Worm (Caenorhabditis elegans) whole organism, late embryonic: ENCODE data around the gene slc-28.1.
A peak's percentile ranks its signal among the peaks of the same experiment; 100 is the strongest.

Source experiments
- C38D4.7 ChIP-seq: fragments of 200-800 bp; sonication (Bioruptor generic); optimal IDR thresholded peaks from 2 replicates; lab custom pipeline; 2018; ENCODE audit warnings: mild to moderate bottlenecking, missing genetic modification characterization, moderate library complexity, missing compliant biosample characterization
- K02D7.2 ChIP-seq: sonication (generic microtip); optimal IDR thresholded peaks from 2 replicates; lab custom pipeline; 2017; ENCODE audit warnings: mild to moderate bottlenecking, missing genetic modification characterization, missing compliant biosample characterization
- Y22D7AL.16 ChIP-seq: sonication (generic microtip); optimal IDR thresholded peaks from 2 replicates; lab custom pipeline; 2016; ENCODE audit warnings: missing genetic modification characterization, missing compliant biosample characterization
- ahr-1 ChIP-seq: sonication (generic microtip); optimal IDR thresholded peaks from 2 replicates; lab custom pipeline; 2016; ENCODE audit warnings: missing genetic modification characterization, missing compliant biosample characterization
- ceh-19 ChIP-seq: fragments of 200-800 bp; sonication (Bioruptor generic); optimal IDR thresholded peaks from 2 replicates; lab custom pipeline; 2018; ENCODE audit warnings: mild to moderate bottlenecking, missing genetic modification characterization, missing compliant biosample characterization
- ceh-2 ChIP-seq: sonication (generic microtip); optimal IDR thresholded peaks from 2 replicates; lab custom pipeline; 2016; ENCODE audit warnings: missing genotype, missing genetic modification characterization, missing compliant biosample characterization
- ceh-22 ChIP-seq: sonication (generic microtip); optimal IDR thresholded peaks from 2 replicates; lab custom pipeline; 2017; ENCODE audit warnings: missing biosample characterization, missing genetic modification characterization
- ceh-24 ChIP-seq: sonication (generic microtip); optimal IDR thresholded peaks from 2 replicates; lab custom pipeline; 2016; ENCODE audit warnings: mild to moderate bottlenecking, missing genetic modification characterization, missing compliant biosample characterization
- ceh-48 ChIP-seq: sonication (generic microtip); optimal IDR thresholded peaks from 2 replicates; lab custom pipeline; 2016; ENCODE audit warnings: missing genetic modification characterization, inconsistent platforms, missing compliant biosample characterization
- ceh-6 ChIP-seq: fragments of 200-800 bp; sonication (Bioruptor generic); optimal IDR thresholded peaks from 2 replicates; lab custom pipeline; 2018; ENCODE audit warnings: mild to moderate bottlenecking, missing genetic modification characterization, missing compliant biosample characterization
- che-1 ChIP-seq: sonication (generic microtip); optimal IDR thresholded peaks from 2 replicates; lab custom pipeline; 2016; ENCODE audit warnings: mild to moderate bottlenecking, missing genetic modification characterization, missing compliant biosample characterization
- dmd-4 ChIP-seq: sonication (generic microtip); optimal IDR thresholded peaks from 2 replicates; lab custom pipeline; 2016; ENCODE audit warnings: borderline replicate concordance, missing genetic modification characterization, missing compliant biosample characterization
- dve-1 ChIP-seq: sonication (generic microtip); optimal IDR thresholded peaks from 2 replicates; lab custom pipeline; 2017; ENCODE audit warnings: antibody characterized with exemption, mild to moderate bottlenecking, missing genetic modification characterization, missing compliant biosample characterization
- elt-2 ChIP-seq: sonication (generic microtip); optimal IDR thresholded peaks from 2 replicates; lab custom pipeline; 2016; ENCODE audit warnings: missing genetic modification reagents, missing genetic modification characterization, missing compliant biosample characterization
- eyg-1 ChIP-seq: sonication (generic microtip); optimal IDR thresholded peaks from 2 replicates; lab custom pipeline; 2016; ENCODE audit warnings: missing genotype, missing genetic modification characterization, missing compliant biosample characterization
- fax-1 ChIP-seq: sonication (generic microtip); optimal IDR thresholded peaks from 2 replicates; lab custom pipeline; 2016; ENCODE audit warnings: missing genotype, missing genetic modification characterization, missing compliant biosample characterization
- gmeb-2 ChIP-seq: sonication (generic microtip); optimal IDR thresholded peaks from 2 replicates; lab custom pipeline; 2016; ENCODE audit warnings: missing genetic modification characterization, inconsistent platforms, missing compliant biosample characterization
- hlh-13 ChIP-seq: fragments of 200-800 bp; sonication (Bioruptor generic); optimal IDR thresholded peaks from 2 replicates; lab custom pipeline; 2018; ENCODE audit warnings: mild to moderate bottlenecking, missing genetic modification characterization, missing compliant biosample characterization
- hlh-15 ChIP-seq: sonication (generic microtip); optimal IDR thresholded peaks from 2 replicates; lab custom pipeline; 2016; ENCODE audit warnings: missing genetic modification characterization, missing compliant biosample characterization
- madf-2 ChIP-seq: sonication (generic microtip); optimal IDR thresholded peaks from 2 replicates; lab custom pipeline; 2017; ENCODE audit warnings: missing genetic modification characterization, missing compliant biosample characterization
- mec-3 ChIP-seq: sonication (generic microtip); optimal IDR thresholded peaks from 2 replicates; lab custom pipeline; 2016; ENCODE audit warnings: borderline replicate concordance, missing genetic modification characterization, missing compliant biosample characterization
- nfya-1 ChIP-seq: sonication (generic microtip); optimal IDR thresholded peaks from 2 replicates; lab custom pipeline; 2017; ENCODE audit warnings: missing genetic modification characterization, mild to moderate bottlenecking, missing compliant biosample characterization, antibody characterized with exemption, moderate library complexity
- odd-2 ChIP-seq: sonication (generic microtip); optimal IDR thresholded peaks from 2 replicates; lab custom pipeline; 2017; ENCODE audit warnings: antibody characterized with exemption, mild to moderate bottlenecking, missing genetic modification characterization, missing compliant biosample characterization
- pag-3 ChIP-seq: sonication (generic microtip); optimal IDR thresholded peaks from 2 replicates; lab custom pipeline; 2016; ENCODE audit warnings: missing compliant biosample characterization, missing genetic modification characterization, borderline replicate concordance
- pat-9 ChIP-seq: fragments of 200-800 bp; sonication (Bioruptor generic); optimal IDR thresholded peaks from 2 replicates; lab custom pipeline; 2018; ENCODE audit warnings: mild to moderate bottlenecking, missing genetic modification characterization, moderate library complexity, missing compliant biosample characterization
- pax-1 ChIP-seq: fragments of 150-350 bp; optimal IDR thresholded peaks from 2 replicates; lab custom pipeline; 2014; ENCODE audit warnings: missing biosample characterization, missing genetic modification characterization
- pha-4 ChIP-seq: fragments of 150-350 bp; optimal IDR thresholded peaks from 2 replicates; lab custom pipeline; 2018; ENCODE audit warnings: missing biosample characterization, missing genetic modification reagents, missing genetic modification characterization
- pqm-1 ChIP-seq: sonication (generic microtip); optimal IDR thresholded peaks from 2 replicates; lab custom pipeline; 2016; ENCODE audit warnings: missing genetic modification characterization, missing compliant biosample characterization
- ref-2 ChIP-seq: sonication (generic microtip); optimal IDR thresholded peaks from 2 replicates; lab custom pipeline; 2016; ENCODE audit warnings: missing genetic modification characterization, missing compliant biosample characterization
- rnt-1 ChIP-seq: sonication (generic microtip); optimal IDR thresholded peaks from 2 replicates; lab custom pipeline; 2016; ENCODE audit warnings: missing genetic modification characterization, missing compliant biosample characterization
- sdc-2 ChIP-seq: sonication (generic microtip); optimal IDR thresholded peaks from 2 replicates; lab custom pipeline; 2016; ENCODE audit warnings: missing genotype, missing genetic modification characterization, missing compliant biosample characterization
- sox-4 ChIP-seq: sonication (generic microtip); optimal IDR thresholded peaks from 2 replicates; lab custom pipeline; 2017; ENCODE audit warnings: mild to moderate bottlenecking, missing genetic modification characterization, inconsistent platforms, missing compliant biosample characterization
- syd-9 ChIP-seq: sonication (generic microtip); optimal IDR thresholded peaks from 2 replicates; lab custom pipeline; 2016; ENCODE audit warnings: mild to moderate bottlenecking, missing genetic modification characterization, moderate library complexity, missing compliant biosample characterization
- ttx-3 ChIP-seq: sonication (generic microtip); optimal IDR thresholded peaks from 2 replicates; lab custom pipeline; 2016; ENCODE audit warnings: missing genetic modification reagents, missing genetic modification characterization, missing compliant biosample characterization
- unc-55 ChIP-seq: sonication (generic microtip); optimal IDR thresholded peaks from 2 replicates; lab custom pipeline; 2017; ENCODE audit warnings: missing biosample characterization, missing genetic modification reagents, missing genetic modification characterization
- unc-86 ChIP-seq: sonication (generic microtip); optimal IDR thresholded peaks from 2 replicates; lab custom pipeline; 2016; ENCODE audit warnings: missing genetic modification characterization, missing compliant biosample characterization
- ztf-16 ChIP-seq: sonication (generic microtip); optimal IDR thresholded peaks from 2 replicates; lab custom pipeline; 2017; ENCODE audit warnings: missing genetic modification characterization, missing compliant biosample characterization

The slc-28.1 gene

ce11 chrV:3490435-3490834 lies 26.8 kb downstream of the slc-28.1 start, which contains the start of gene srbc-36:
Gene srbc-36, minus strand, starts transcription at chrV:3490535.
- TF ChIP-seq pha-4 (no peak), pax-1 (tag; lab: Kevin White, UChicago) (no peak), sdc-2 (tag; lab: Kevin White, UChicago) (no peak), mec-3 (tag; lab: Kevin White, UChicago) (no peak), K02D7.2 (tag; lab: Kevin White, UChicago) (no peak), pat-9 (tag; lab: Kevin White, UChicago) (no peak), syd-9 (tag; lab: Kevin White, UChicago) (no peak), Y22D7AL.16 (tag; lab: Kevin White, UChicago) (no peak), sox-4 (tag; lab: Kevin White, UChicago) (no peak), che-1 (tag; lab: Kevin White, UChicago) (no peak), pag-3 (tag; lab: Kevin White, UChicago) (no peak), ceh-2 (tag; lab: Kevin White, UChicago) (no peak), dve-1 (no peak), C38D4.7 (no peak), odd-2 (tag; lab: Kevin White, UChicago) (no peak), ztf-16 (tag; lab: Kevin White, UChicago) (no peak), ahr-1 (no peak)

ce11 chrV:3496880-3497279 lies 33.3 kb downstream of the slc-28.1 start, which contains the start of gene C07G3.15:
Gene C07G3.15, minus strand, starts transcription at chrV:3496980.
- TF ChIP-seq ceh-22, result no peak
- TF ChIP-seq Y22D7AL.16 (tag; lab: Kevin White, UChicago), result no peak
- TF ChIP-seq ref-2 (tag; lab: Kevin White, UChicago), result no peak
- no peak for TF ChIP-seq fax-1
- TF ChIP-seq nfya-1, result no peak
- no peak for TF ChIP-seq ttx-3 (tag; lab: Kevin White, UChicago)
- no peak for TF ChIP-seq pqm-1 (tag; lab: Kevin White, UChicago)
- no peak for TF ChIP-seq che-1 (tag; lab: Kevin White, UChicago)
- TF ChIP-seq rnt-1, result no peak
- TF ChIP-seq madf-2 (tag; lab: Kevin White, UChicago), result no peak
- no peak for TF ChIP-seq unc-55 (GFP tag; lab: Kevin White, UChicago)
- no peak for TF ChIP-seq ceh-48 (tag; lab: Kevin White, UChicago)
- TF ChIP-seq hlh-13, result no peak
- no peak for TF ChIP-seq dve-1
- TF ChIP-seq ceh-2 (tag; lab: Kevin White, UChicago), result no peak
- no peak for TF ChIP-seq mec-3 (tag; lab: Kevin White, UChicago)
- no peak for TF ChIP-seq elt-2
- no peak for TF ChIP-seq hlh-15 (tag; lab: Kevin White, UChicago)
- TF ChIP-seq, all 69 proteins: peak for 0

- TF ChIP-seq pat-9 (tag; lab: Kevin White, UChicago), result no peak
- no peak for TF ChIP-seq eyg-1
- no peak for TF ChIP-seq ahr-1
- no peak for TF ChIP-seq nfya-1
- TF ChIP-seq dve-1, result no peak
- TF ChIP-seq ceh-24, result no peak
- TF ChIP-seq ceh-6, result no peak
- no peak for TF ChIP-seq gmeb-2
- no peak for TF ChIP-seq hlh-13
- TF ChIP-seq ceh-2 (tag; lab: Kevin White, UChicago), result no peak
- no peak for TF ChIP-seq sdc-2 (tag; lab: Kevin White, UChicago)
- TF ChIP-seq dmd-4 (tag; lab: Kevin White, UChicago), result no peak
- no peak for TF ChIP-seq unc-86
Measured at ce11 chrV:3502038-3502437, 38.4 kb downstream of the slc-28.1 start, which contains the start of the genes C07G3.8 and C07G3.10. Gene C07G3.8, minus strand, starts transcription at chrV:3502138. Gene C07G3.10, plus strand, starts transcription at chrV:3502307.

- TF ChIP-seq ceh-19 (no peak), elt-2 (peak; percentile 91)
- TF ChIP-seq, all 69 proteins: peak for 1
Measured at ce11 chrV:3505745-3506144, 42.1 kb downstream of the slc-28.1 start.
